Fruit fly (Drosophila melanogaster) whole organism, embryonic: ENCODE results near the gene Mccc1.
A peak's percentile ranks its signal among the peaks of the same experiment; 100 is the strongest.

Source experiments
- ATbp ChIP-seq: fragments of 200-800 bp; sonication (Bioruptor generic); optimal IDR thresholded peaks from 2 replicates; lab custom pipeline; 2017; ENCODE audit warnings: missing biosample characterization, mild to moderate bottlenecking, missing genetic modification characterization, missing genetic modification reagents
- Ada2b ChIP-seq: fragments of 200-800 bp; sonication (Bioruptor generic); IDR thresholded peaks from 2 replicates; pipeline ENCODE4 v1.3.6; 2022; ENCODE audit warnings: missing biosample characterization, missing genetic modification characterization
- Atf-2 ChIP-seq: fragments of 200-800 bp; sonication (Bioruptor generic); optimal IDR thresholded peaks from 2 replicates; lab custom pipeline; 2016; ENCODE audit warnings: missing biosample characterization, missing genetic modification characterization
- BEAF-32 ChIP-seq: fragments of 200-800 bp; sonication (Bioruptor generic); optimal IDR thresholded peaks from 3 replicates; lab custom pipeline; 2017; ENCODE audit warnings: missing biosample characterization, missing genetic modification characterization, mild to moderate bottlenecking, moderate library complexity, missing genetic modification reagents
- CG10267 ChIP-seq: fragments of 200-800 bp; sonication (Bioruptor generic); optimal IDR thresholded peaks from 2 replicates; lab custom pipeline; 2018; ENCODE audit warnings: missing biosample characterization, mild to moderate bottlenecking, missing genetic modification characterization, moderate library complexity
- CG11085 ChIP-seq: fragments of 200-800 bp; sonication (Bioruptor generic); IDR thresholded peaks from 2 replicates; pipeline ENCODE4 v1.3.6; 2022; ENCODE audit warnings: missing biosample characterization, missing genetic modification characterization
- CG11560 ChIP-seq: fragments of 200-800 bp; sonication (Bioruptor generic); IDR thresholded peaks from 3 replicates; pipeline ENCODE4 v1.3.6; 2022; ENCODE audit warnings: missing biosample characterization, missing genetic modification characterization
- CG11696 ChIP-seq: fragments of 200-800 bp; sonication (Bioruptor generic); IDR thresholded peaks from 2 replicates; pipeline ENCODE4 v1.3.6; 2022; ENCODE audit warnings: missing biosample characterization, missing genetic modification characterization
- CG12236 ChIP-seq: fragments of 200-800 bp; sonication (Bioruptor generic); optimal IDR thresholded peaks from 2 replicates; lab custom pipeline; 2016; ENCODE audit warnings: missing biosample characterization, missing genetic modification characterization
- CG12659 ChIP-seq: fragments of 200-800 bp; sonication (Bioruptor generic); optimal IDR thresholded peaks from 3 replicates; lab custom pipeline; 2017; ENCODE audit warnings: mild to moderate bottlenecking, missing biosample characterization, missing genetic modification reagents, missing genetic modification characterization
- CG13123 ChIP-seq: fragments of 200-800 bp; sonication (Bioruptor generic); optimal IDR thresholded peaks from 2 replicates; lab custom pipeline; 2016; ENCODE audit warnings: missing biosample characterization, missing genetic modification characterization
- CG14710 ChIP-seq: fragments of 200-800 bp; sonication (Bioruptor generic); optimal IDR thresholded peaks from 3 replicates; lab custom pipeline; 2019; ENCODE audit warnings: missing biosample characterization, mild to moderate bottlenecking, missing genetic modification characterization, moderate library complexity
- CG15011 ChIP-seq: fragments of 200-800 bp; sonication (Bioruptor generic); optimal IDR thresholded peaks from 3 replicates; lab custom pipeline; 2018; ENCODE audit warnings: missing biosample characterization, mild to moderate bottlenecking, missing genetic modification characterization
- CG15514 ChIP-seq: fragments of 200-800 bp; sonication (Bioruptor generic); optimal IDR thresholded peaks from 3 replicates; lab custom pipeline; 2017; ENCODE audit warnings: missing biosample characterization, missing genetic modification characterization, mild to moderate bottlenecking, moderate library complexity, missing genetic modification reagents
- CG1603 ChIP-seq: fragments of 200-800 bp; sonication (Bioruptor generic); optimal IDR thresholded peaks from 2 replicates; lab custom pipeline; 2019; ENCODE audit warnings: missing biosample characterization, mild to moderate bottlenecking, missing genetic modification characterization, moderate library complexity
- CG17568 ChIP-seq: fragments of 200-800 bp; sonication (Bioruptor generic); optimal IDR thresholded peaks from 2 replicates; lab custom pipeline; 2018; ENCODE audit warnings: missing biosample characterization, mild to moderate bottlenecking, missing genetic modification characterization, moderate library complexity
- CG30020 ChIP-seq: fragments of 200-800 bp; optimal IDR thresholded peaks from 2 replicates; lab custom pipeline; 2019; ENCODE audit warnings: missing biosample characterization, mild to moderate bottlenecking, missing genetic modification characterization, moderate library complexity
- CG3065 ChIP-seq: fragments of 200-800 bp; sonication (Bioruptor generic); optimal IDR thresholded peaks from 2 replicates; lab custom pipeline; 2016; ENCODE audit warnings: missing biosample characterization, missing genetic modification characterization
- CG31441 ChIP-seq: fragments of 200-800 bp; sonication (Bioruptor generic); IDR thresholded peaks from 2 replicates; pipeline ENCODE4 v1.3.6; 2022; ENCODE audit warnings: missing biosample characterization, missing genetic modification characterization
- CG3995 ChIP-seq: fragments of 200-800 bp; sonication (Bioruptor generic); optimal IDR thresholded peaks from 3 replicates; lab custom pipeline; 2016; ENCODE audit warnings: missing biosample characterization, missing genetic modification characterization
- CG4854 ChIP-seq: fragments of 200-800 bp; sonication (Bioruptor generic); optimal IDR thresholded peaks from 2 replicates; lab custom pipeline; 2016; ENCODE audit warnings: missing biosample characterization, missing genetic modification characterization, inconsistent platforms
- CG8924 ChIP-seq: fragments of 200-800 bp; optimal IDR thresholded peaks from 3 replicates; lab custom pipeline; 2019; ENCODE audit warnings: missing biosample characterization, mild to moderate bottlenecking, missing genetic modification characterization, moderate library complexity
- CG9727 ChIP-seq: fragments of 200-800 bp; sonication (Bioruptor generic); optimal IDR thresholded peaks from 3 replicates; lab custom pipeline; 2017; ENCODE audit warnings: missing biosample characterization, mild to moderate bottlenecking, missing genetic modification characterization
- CG9876 ChIP-seq: fragments of 200-800 bp; sonication (Bioruptor generic); optimal IDR thresholded peaks from 2 replicates; lab custom pipeline; 2016; ENCODE audit warnings: missing biosample characterization, missing genetic modification characterization
- H15 ChIP-seq: fragments of 200-800 bp; sonication (Bioruptor generic); IDR thresholded peaks from 3 replicates; pipeline ENCODE4 v1.3.6; 2022; ENCODE audit warnings: missing biosample characterization, missing genetic modification characterization
- HHEX ChIP-seq: fragments of 200-800 bp; sonication (Bioruptor generic); optimal IDR thresholded peaks from 3 replicates; lab custom pipeline; 2017; ENCODE audit warnings: missing biosample characterization, mild to moderate bottlenecking, missing genetic modification characterization, missing genetic modification reagents
- Hmr ChIP-seq: fragments of 200-800 bp; sonication (Bioruptor generic); optimal IDR thresholded peaks from 3 replicates; lab custom pipeline; 2017; ENCODE audit warnings: mild to moderate bottlenecking, missing biosample characterization, missing genetic modification reagents, missing genetic modification characterization
- Hr39 ChIP-seq: fragments of >200 bp; optimal IDR thresholded peaks from 2 replicates; lab custom pipeline; 2017
- Max ChIP-seq: fragments of 200-800 bp; sonication (Bioruptor generic); optimal IDR thresholded peaks from 2 replicates; lab custom pipeline; 2016; ENCODE audit warnings: missing biosample characterization, mild to moderate bottlenecking, missing genetic modification characterization
- Med ChIP-seq: fragments of 200-800 bp; sonication (Bioruptor generic); peaks from one replicate; lab custom pipeline; 2016; ENCODE audit warnings: missing biosample characterization, missing genetic modification characterization, mild to moderate bottlenecking, inconsistent platforms, moderate library complexity
- NFAT ChIP-seq: fragments of 200-800 bp; sonication (Bioruptor generic); IDR thresholded peaks from 2 replicates; pipeline ENCODE4 v1.3.6; 2022; ENCODE audit warnings: missing biosample characterization, missing genetic modification characterization
- Oaz ChIP-seq: fragments of 200-800 bp; sonication (Bioruptor generic); IDR thresholded peaks from 2 replicates; pipeline ENCODE4 v1.3.6; 2022; ENCODE audit warnings: missing biosample characterization, missing genetic modification characterization
- Ssrp ChIP-seq: fragments of 200-800 bp; sonication (Bioruptor generic); optimal IDR thresholded peaks from 2 replicates; lab custom pipeline; 2018; ENCODE audit warnings: missing biosample characterization, mild to moderate bottlenecking, missing genetic modification characterization, moderate library complexity
- cas ChIP-seq: fragments of 200-800 bp; sonication (Bioruptor generic); IDR thresholded peaks from 2 replicates; pipeline ENCODE4 v1.3.6; 2022; ENCODE audit warnings: missing biosample characterization, missing genetic modification characterization
- cg ChIP-seq: fragments of 200-800 bp; sonication (Bioruptor generic); optimal IDR thresholded peaks from 3 replicates; lab custom pipeline; 2019; ENCODE audit warnings: missing biosample characterization, mild to moderate bottlenecking, missing genetic modification characterization, moderate library complexity
- eyg ChIP-seq: fragments of 200-800 bp; sonication (Bioruptor generic); optimal IDR thresholded peaks from 3 replicates; lab custom pipeline; 2016; ENCODE audit warnings: missing biosample characterization, missing genetic modification characterization
- hbn ChIP-seq: fragments of 200-800 bp; sonication (Bioruptor generic); IDR thresholded peaks from 2 replicates; pipeline ENCODE4 v1.3.6; 2022; ENCODE audit warnings: missing biosample characterization, missing genetic modification characterization; ENCODE audit not compliant: partially characterized antibody
- kay ChIP-seq: fragments of 200-800 bp; sonication (Bioruptor generic); optimal IDR thresholded peaks from 2 replicates; lab custom pipeline; 2016; ENCODE audit warnings: missing biosample characterization, missing genetic modification characterization
- lilli ChIP-seq: fragments of 200-800 bp; sonication (Bioruptor generic); optimal IDR thresholded peaks from 3 replicates; lab custom pipeline; 2016; ENCODE audit warnings: missing biosample characterization, missing genetic modification characterization
- nmo ChIP-seq: fragments of 200-800 bp; sonication (Bioruptor generic); optimal IDR thresholded peaks from 2 replicates; lab custom pipeline; 2018; ENCODE audit warnings: missing biosample characterization, mild to moderate bottlenecking, missing genetic modification characterization, moderate library complexity
- nom ChIP-seq: fragments of 200-800 bp; sonication (Bioruptor generic); optimal IDR thresholded peaks from 2 replicates; lab custom pipeline; 2017; ENCODE audit warnings: missing biosample characterization, missing genetic modification characterization, mild to moderate bottlenecking, moderate library complexity, missing genetic modification reagents
- p53 ChIP-seq: fragments of 200-800 bp; sonication (Bioruptor generic); optimal IDR thresholded peaks from 2 replicates; lab custom pipeline; 2016; ENCODE audit warnings: missing biosample characterization, missing genetic modification characterization
- pnt ChIP-seq: fragments of 200-800 bp; sonication (Bioruptor generic); optimal IDR thresholded peaks from 3 replicates; lab custom pipeline; 2016; ENCODE audit warnings: missing biosample characterization, missing genetic modification characterization
- slou ChIP-seq: fragments of 200-800 bp; sonication (Bioruptor generic); optimal IDR thresholded peaks from 3 replicates; lab custom pipeline; 2016; ENCODE audit warnings: missing biosample characterization, missing genetic modification characterization
- sna ChIP-seq: fragments of 200-800 bp; sonication (Bioruptor generic); IDR thresholded peaks from 2 replicates; pipeline ENCODE4 v1.3.6; 2022; ENCODE audit warnings: missing biosample characterization, missing genetic modification characterization; ENCODE audit not compliant: partially characterized antibody
- sr ChIP-seq: fragments of 200-800 bp; sonication (Bioruptor generic); IDR thresholded peaks from 3 replicates; pipeline ENCODE4 v1.3.6; 2022; ENCODE audit warnings: missing biosample characterization, missing genetic modification characterization
- stwl ChIP-seq: fragments of 200-800 bp; sonication (Bioruptor generic); optimal IDR thresholded peaks from 3 replicates; lab custom pipeline; 2018; ENCODE audit warnings: missing biosample characterization, mild to moderate bottlenecking, missing genetic modification characterization, moderate library complexity
- sug ChIP-seq: fragments of 200-800 bp; optimal IDR thresholded peaks from 2 replicates; lab custom pipeline; 2019; ENCODE audit warnings: missing biosample characterization, mild to moderate bottlenecking, missing genetic modification characterization, moderate library complexity
- tgo ChIP-seq: fragments of 200-800 bp; sonication (Bioruptor generic); IDR thresholded peaks from 3 replicates; pipeline ENCODE4 v1.3.6; 2022; ENCODE audit warnings: missing biosample characterization, missing genetic modification characterization
- trh ChIP-seq: fragments of 200-800 bp; sonication (Bioruptor generic); optimal IDR thresholded peaks from 2 replicates; lab custom pipeline; 2016; ENCODE audit warnings: missing biosample characterization, missing genetic modification characterization

Mccc1 gene

dm6 chr3R:31744044-31744652 is 49.6 kb downstream of the Mccc1 start, which contains the start of gene CG1896 (continued):
- no peak for TF ChIP-seq pnt
- TF ChIP-seq CG30020, result no peak
- TF ChIP-seq NFAT (GFP tag; lab: Robert Waterston, UW), result no peak
- TF ChIP-seq CG14710, result peak; percentile 21
- no peak for TF ChIP-seq nom
- TF ChIP-seq CG1603 (tag; lab: Kevin White, UChicago), result no peak
- TF ChIP-seq Hmr (GFP tag; lab: Kevin White, UChicago), result peak; percentile 13
- no peak for TF ChIP-seq sr
- TF ChIP-seq BEAF-32 (GFP tag; lab: Kevin White, UChicago), result no peak
- TF ChIP-seq kay (GFP tag; lab: Kevin White, UChicago), result no peak
- TF ChIP-seq CG13123 (GFP tag; lab: Kevin White, UChicago), result no peak
- peak; percentile 6 for TF ChIP-seq ATbp
- TF ChIP-seq p53, result no peak
- TF ChIP-seq Ssrp, result peak; percentile 23
- no peak for TF ChIP-seq eyg (GFP tag; lab: Kevin White, UChicago)
- TF ChIP-seq CG11560 (tag; lab: Robert Waterston, UW), result no peak
- no peak for TF ChIP-seq trh (GFP tag; lab: Kevin White, UChicago)
- no peak for TF ChIP-seq Atf-2
- no peak for TF ChIP-seq HHEX
- 0 out of 2 replicates have a peak, but pooled peaks have one; percentile 32 for TF ChIP-seq Ada2b (GFP tag; lab: Robert Waterston, UW)
- TF ChIP-seq CG15514, result peak; percentile 48
- TF ChIP-seq CG3065 (GFP tag; lab: Kevin White, UChicago), result no peak
- no peak for TF ChIP-seq CG3995 (GFP tag; lab: Kevin White, UChicago)
- TF ChIP-seq sug (tag; lab: Kevin White, UChicago), result peak; percentile 20
- no peak for TF ChIP-seq Oaz (GFP tag; lab: Robert Waterston, UW)
- no peak for TF ChIP-seq CG15011 (GFP tag; lab: Kevin White, UChicago)
- no peak for TF ChIP-seq sna
- peak; percentile 40 for TF ChIP-seq lilli (GFP tag; lab: Kevin White, UChicago)
- 0 out of 2 replicates have a peak, but pooled peaks have one; percentile 12 for TF ChIP-seq cas (GFP tag; lab: Robert Waterston, UW)
- peak; percentile 13; the same call in 1 of the 3 replicates for TF ChIP-seq H15 (GFP tag; lab: Robert Waterston, UW)
- peak; percentile 59 for TF ChIP-seq stwl (tag; lab: Kevin White, UChicago)
- peak; percentile 30 for TF ChIP-seq Max (GFP tag; lab: Kevin White, UChicago)
- TF ChIP-seq Hr39 (lab: Kevin White, UChicago), result no peak
- peak; percentile 72 for TF ChIP-seq Med (GFP tag; lab: Kevin White, UChicago)
- TF ChIP-seq CG12236 (GFP tag; lab: Kevin White, UChicago), result no peak
- no peak for TF ChIP-seq CG4854
- TF ChIP-seq CG9727 (GFP tag; lab: Kevin White, UChicago), result peak; percentile 55
- peak; percentile 90 for TF ChIP-seq CG10267 (tag; lab: Kevin White, UChicago)
- no peak for TF ChIP-seq CG11696 (GFP tag; lab: Robert Waterston, UW)
- no peak for TF ChIP-seq CG11085 (GFP tag; lab: Robert Waterston, UW)
- TF ChIP-seq CG31441 (GFP tag; lab: Robert Waterston, UW), result no peak; the same call in 1 of the 2 replicates
- TF ChIP-seq slou (GFP tag; lab: Kevin White, UChicago), result no peak
- TF ChIP-seq CG8924 (tag; lab: Kevin White, UChicago), result peak; percentile 60
- no peak for TF ChIP-seq hbn (GFP tag; lab: Robert Waterston, UW)
- TF ChIP-seq CG17568 (GFP tag; lab: Kevin White, UChicago), result no peak
- TF ChIP-seq tgo, result peak; percentile 29; the same call in 1 of the 3 replicates
- TF ChIP-seq cg (GFP tag; lab: Kevin White, UChicago), result no peak
- TF ChIP-seq CG12659 (GFP tag; lab: Kevin White, UChicago), result peak; percentile 48
- no peak for TF ChIP-seq CG9876
- peak; percentile 38 for TF ChIP-seq nmo
